Worm (Caenorhabditis elegans) whole organism, young adult: ENCODE measurements around the gene Y43F8B.28.

Experiments used
- C17E4.6 ChIP-seq: fragments of 200-800 bp; sonication (Bioruptor generic); IDR thresholded peaks from 2 replicates; pipeline ENCODE4 v1.3.6; 2022; ENCODE audit warnings: missing genetic modification reagents, missing genetic modification characterization, missing compliant biosample characterization
- F49E8.2 ChIP-seq: sonication (generic microtip); optimal IDR thresholded peaks from 3 replicates; lab custom pipeline; 2017; ENCODE audit warnings: missing genetic modification characterization, mild to moderate bottlenecking, missing compliant biosample characterization, antibody characterized with exemption, moderate library complexity; ENCODE audit not compliant: insufficient read depth
- K11D2.4 ChIP-seq: fragments of 200-800 bp; sonication (Bioruptor generic); IDR thresholded peaks from 2 replicates; pipeline ENCODE4 v1.3.6; 2022; ENCODE audit warnings: missing genetic modification reagents, missing genetic modification characterization, missing compliant biosample characterization
- T07F8.4 ChIP-seq: sonication (generic microtip); optimal IDR thresholded peaks from 2 replicates; lab custom pipeline; 2016; ENCODE audit warnings: mild to moderate bottlenecking, missing genetic modification characterization, moderate library complexity, missing compliant biosample characterization
- ama-1 ChIP-seq, 3 experiments: fragments of 150-350 bp in 1 of 3; sonication (generic microtip) in 2 of 3; optimal IDR thresholded peaks; 2 replicates each; lab custom pipeline; 2014 to 2018; ENCODE audit warnings: missing biosample characterization in 2 of 3, missing genetic modification characterization in 2 of 3, missing genetic modification reagents in 2 of 3
- gei-17 ChIP-seq: fragments of 200-800 bp; sonication (Bioruptor generic); optimal IDR thresholded peaks from 2 replicates; lab custom pipeline; 2018; ENCODE audit warnings: mild to moderate bottlenecking, missing genetic modification characterization, missing compliant biosample characterization
- nhr-90 ChIP-seq: sonication (generic microtip); optimal IDR thresholded peaks from 2 replicates; lab custom pipeline; 2016; ENCODE audit warnings: missing genotype, mild to moderate bottlenecking, missing genetic modification characterization, missing compliant biosample characterization
- unc-130 ChIP-seq: sonication (generic microtip); optimal IDR thresholded peaks from 2 replicates; lab custom pipeline; 2016; ENCODE audit warnings: missing genetic modification reagents, missing genetic modification characterization, missing compliant biosample characterization
- zim-3 ChIP-seq: sonication (generic microtip); optimal IDR thresholded peaks from 2 replicates; lab custom pipeline; 2017; ENCODE audit warnings: mild to moderate bottlenecking, missing genetic modification characterization, moderate library complexity, missing compliant biosample characterization

ce11 chrV:19482535-19482934, 2.6 kb upstream of the Y43F8B.28 start, which contains the start of gene Y43F8B.22:
- TF ChIP-seq unc-130 (GFP tag; lab: Kevin White, UChicago) (no peak), ama-1 (optimal IDR thresholded peaks at IDR 0.05; lab: Kevin White, UChicago) (no peak), ama-1 (GFP tag; optimal IDR thresholded peaks at IDR 0.05; lab: Kevin White, UChicago) (no peak), zim-3 (tag; lab: Kevin White, UChicago) (no peak), C17E4.6 (GFP tag; lab: Robert Waterston, UW) (no peak), nhr-90 (tag; lab: Kevin White, UChicago) (no peak), F49E8.2 (tag; lab: Kevin White, UChicago) (no peak), gei-17 (GFP tag; lab: Kevin White, UChicago) (no peak), K11D2.4 (GFP tag; lab: Robert Waterston, UW) (no peak), T07F8.4 (tag; lab: Kevin White, UChicago) (no peak)
